Worm (Caenorhabditis elegans): ENCODE data around the gene insc-1.

The insc-1 gene

DNA sequence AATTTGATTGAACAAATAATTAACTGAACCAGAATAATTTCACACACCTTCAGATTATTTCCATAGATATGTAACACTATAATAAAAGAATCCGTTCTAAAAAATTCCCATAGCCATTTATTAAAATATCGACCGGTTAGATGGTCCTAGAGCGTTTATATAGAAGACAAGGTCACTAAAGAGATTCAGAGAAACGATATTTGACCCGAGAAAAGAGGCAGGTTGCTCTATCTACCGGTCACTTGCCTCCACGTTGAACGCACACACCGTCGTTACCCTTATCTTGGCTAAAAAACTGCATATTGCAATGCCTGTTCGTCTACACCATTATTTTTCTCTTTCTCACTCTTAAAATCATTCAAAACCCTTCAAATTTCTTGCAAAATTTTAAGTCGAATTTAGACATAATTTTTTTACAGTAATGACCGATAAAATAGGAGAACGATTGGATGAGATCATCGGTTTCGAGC lies 22.5 kb downstream of the insc-1 start, which contains the start of gene C07D10.5:
C07D10.5 (plus strand) TSS at position 420 of the 470 bp plus-strand sequence.
- TF ChIP-seq dao-5 (tag; optimal IDR thresholded peaks at IDR 0.05) = no peak

DNA sequence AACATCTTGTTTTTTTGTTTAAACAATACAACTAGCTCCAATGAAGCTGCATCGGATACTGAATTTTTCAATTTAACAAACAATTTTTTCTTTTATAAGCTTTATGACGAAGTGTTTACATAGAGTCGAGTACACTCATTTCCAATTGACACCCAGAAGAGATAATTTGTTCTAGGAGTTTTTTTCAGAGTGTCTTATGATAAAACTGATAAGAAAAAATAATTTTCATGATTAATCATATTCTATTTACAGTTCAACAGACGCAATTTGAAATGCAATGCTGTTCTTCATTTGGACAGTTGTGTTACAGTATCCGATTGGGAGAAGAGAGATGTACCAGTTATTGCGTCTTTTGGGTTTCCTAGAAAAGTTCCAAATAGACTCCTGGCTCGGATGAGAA lies 23.3 kb downstream of the insc-1 start:
- TF ChIP-seq him-1 (tag; optimal IDR thresholded peaks at IDR 0.05) (no peak), W03F9.2 (tag; optimal IDR thresholded peaks at IDR 0.05) (no peak), dao-5 (tag; optimal IDR thresholded peaks at IDR 0.05) (no peak)

DNA sequence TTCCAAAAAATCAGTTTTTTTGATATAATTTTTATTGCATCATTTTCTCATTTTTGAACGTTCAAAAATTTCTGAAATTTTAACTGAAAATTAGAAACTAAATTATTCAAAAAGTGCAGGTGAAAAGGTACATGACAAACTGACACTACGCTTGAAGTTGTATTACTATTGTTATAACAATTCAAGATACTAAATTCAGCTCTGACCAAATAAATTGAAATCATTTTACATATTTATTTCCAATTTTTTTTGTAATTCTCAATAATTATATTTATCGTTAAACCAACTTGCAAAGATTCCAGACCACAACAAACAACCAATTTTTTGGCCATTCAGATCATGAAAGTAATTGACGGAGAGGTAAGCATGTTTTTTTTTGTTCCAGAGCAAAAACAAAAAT lies 26.7 kb downstream of the insc-1 start, which contains the start of gene sre-3:
sre-3 (plus strand) TSS at position 301 of the 400 bp plus-strand sequence.
- TF ChIP-seq W03F9.2 (tag; optimal IDR thresholded peaks at IDR 0.05) = no peak
- no peak for TF ChIP-seq dao-5 (tag; optimal IDR thresholded peaks at IDR 0.05)
- TF ChIP-seq him-1 (tag; optimal IDR thresholded peaks at IDR 0.05) = no peak

DNA sequence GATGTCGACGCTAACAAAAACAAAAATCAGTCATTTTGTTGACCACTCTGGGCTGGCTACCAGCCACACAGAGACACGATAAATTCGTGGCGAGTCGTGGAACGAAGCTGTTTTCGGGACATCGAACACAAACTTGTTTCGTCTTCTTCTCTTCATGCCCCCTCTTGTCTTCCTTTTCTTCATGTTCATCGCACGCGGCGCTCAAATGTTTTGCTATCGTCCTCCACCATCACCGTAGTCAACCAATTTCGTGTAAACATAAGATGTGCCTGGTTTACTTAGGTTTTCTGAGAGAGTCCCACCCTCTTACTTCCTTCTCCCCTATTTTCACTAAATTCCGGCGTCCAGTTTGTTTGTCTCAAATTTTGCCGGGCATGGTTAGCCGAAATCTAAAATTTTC lies 31.6 kb downstream of the insc-1 start:
- TF ChIP-seq W03F9.2 (tag; optimal IDR thresholded peaks at IDR 0.05) = no peak

DNA sequence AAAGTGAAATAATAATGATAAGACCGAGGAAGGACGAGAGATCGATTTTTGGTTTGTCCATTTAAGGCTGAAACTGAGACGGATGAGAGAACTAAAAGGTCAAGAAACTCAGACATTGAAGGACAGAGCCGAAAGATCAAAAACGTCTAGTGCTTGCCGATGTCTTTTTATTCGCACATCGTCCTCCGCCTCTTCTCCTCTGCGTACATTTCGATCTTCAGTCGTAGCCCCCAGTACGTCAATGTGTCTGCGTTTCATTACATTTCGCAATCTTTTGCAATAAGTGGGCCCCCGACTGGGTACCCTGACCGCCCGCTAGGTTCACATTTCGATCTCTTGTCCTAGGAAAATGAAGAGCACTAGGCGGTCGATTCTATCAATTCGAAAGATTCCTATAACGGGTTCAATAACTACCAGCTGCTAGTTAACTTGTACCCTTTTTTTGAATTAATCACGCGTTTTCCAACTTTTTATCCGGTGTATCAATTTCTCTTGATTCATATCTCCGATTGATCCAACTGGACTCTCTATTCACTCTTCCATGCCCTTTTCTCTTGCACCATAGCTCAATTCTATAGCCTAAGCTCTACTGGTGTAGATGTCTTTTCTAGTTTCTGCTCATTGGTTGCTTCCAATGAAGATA lies 33.5 kb downstream of the insc-1 start:
- no peak for TF ChIP-seq dao-5 (tag; optimal IDR thresholded peaks at IDR 0.05)
- TF ChIP-seq W03F9.2 (tag; optimal IDR thresholded peaks at IDR 0.05) = no peak
- TF ChIP-seq him-1 (tag; optimal IDR thresholded peaks at IDR 0.05) = no peak

DNA sequence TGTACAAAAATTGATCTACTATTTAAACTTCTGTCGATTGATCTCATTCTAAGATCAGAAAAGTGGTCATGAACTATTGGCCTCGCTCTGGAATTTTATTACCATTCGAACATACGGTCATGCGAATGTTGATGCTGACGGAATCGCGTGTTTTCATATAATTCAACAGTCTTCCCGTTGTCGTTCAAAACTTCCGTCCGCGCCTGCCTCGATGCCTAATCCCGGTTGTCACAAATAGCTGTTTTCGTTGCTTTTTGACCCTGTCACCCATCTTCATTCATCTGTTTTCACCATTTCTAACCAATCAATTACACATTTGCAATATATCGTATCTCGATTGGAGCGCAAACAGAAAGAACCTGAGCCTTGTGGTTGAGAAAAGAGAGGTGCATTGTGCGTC lies 34.7 kb downstream of the insc-1 start:
- no peak for TF ChIP-seq W03F9.2 (tag; optimal IDR thresholded peaks at IDR 0.05)
- TF ChIP-seq him-1 (tag; optimal IDR thresholded peaks at IDR 0.05) = no peak
- TF ChIP-seq dao-5 (tag; optimal IDR thresholded peaks at IDR 0.05) = no peak

DNA sequence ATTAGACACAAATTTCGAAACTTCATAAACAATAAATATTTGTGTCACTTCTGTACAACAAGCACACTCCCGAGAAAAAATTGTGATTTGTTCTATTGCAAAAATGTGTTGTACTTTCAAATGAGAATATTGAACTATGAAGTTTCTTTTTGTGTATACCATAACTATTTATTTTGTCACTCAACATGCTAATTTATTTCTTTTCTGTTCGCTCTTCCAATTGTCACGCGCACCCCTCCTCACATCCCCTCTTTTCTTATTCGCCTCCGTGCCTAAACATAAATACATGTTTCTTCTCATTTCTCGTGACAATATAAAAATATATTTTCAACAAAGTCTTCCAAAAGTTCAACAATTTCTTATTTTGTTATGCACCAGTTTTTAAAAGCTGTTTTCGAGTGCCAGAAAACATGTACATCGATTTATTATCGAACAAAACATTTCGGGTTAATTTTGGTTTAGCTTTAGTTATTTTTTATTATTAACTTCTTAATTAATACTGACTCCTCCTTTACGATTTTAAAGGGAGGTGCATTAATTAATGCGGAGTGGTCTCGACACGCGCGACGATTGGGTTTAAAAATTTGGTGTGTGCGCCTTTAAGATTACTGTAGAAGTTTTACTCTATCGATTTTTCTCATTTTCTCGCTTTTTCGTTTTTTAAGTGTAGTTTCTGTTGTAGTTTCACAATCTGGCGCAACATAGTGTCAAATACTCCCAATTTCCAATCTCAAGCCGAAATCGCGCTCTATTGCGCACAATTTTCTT lies 35.4 kb downstream of the insc-1 start:
- TF ChIP-seq dao-5 (tag; optimal IDR thresholded peaks at IDR 0.05) (no peak), him-1 (tag; optimal IDR thresholded peaks at IDR 0.05) (no peak), W03F9.2 (tag; optimal IDR thresholded peaks at IDR 0.05) (peak; percentile 10)

DNA sequence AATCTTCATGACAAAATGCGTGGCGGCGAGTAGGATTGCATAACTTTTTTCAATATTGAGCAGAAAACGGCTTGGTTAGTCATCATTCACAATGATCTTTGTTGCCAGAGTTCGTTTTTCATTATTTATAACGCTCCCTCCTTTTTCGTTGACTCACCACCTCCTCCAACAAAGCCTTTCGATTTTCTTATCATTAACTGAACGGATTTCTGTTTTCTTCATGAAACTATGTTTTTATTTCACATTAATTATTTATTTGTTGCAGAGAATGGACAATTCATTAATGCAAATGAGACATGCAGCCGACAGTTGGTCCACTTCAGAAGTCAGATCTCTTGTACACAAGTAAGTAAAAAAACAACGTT lies 36.0 kb downstream of the insc-1 start, which contains the start of gene bath-44:
bath-44 (plus strand) TSS at position 266 of the 365 bp plus-strand sequence.
- TF ChIP-seq W03F9.2 (tag; optimal IDR thresholded peaks at IDR 0.05) = no peak

DNA sequence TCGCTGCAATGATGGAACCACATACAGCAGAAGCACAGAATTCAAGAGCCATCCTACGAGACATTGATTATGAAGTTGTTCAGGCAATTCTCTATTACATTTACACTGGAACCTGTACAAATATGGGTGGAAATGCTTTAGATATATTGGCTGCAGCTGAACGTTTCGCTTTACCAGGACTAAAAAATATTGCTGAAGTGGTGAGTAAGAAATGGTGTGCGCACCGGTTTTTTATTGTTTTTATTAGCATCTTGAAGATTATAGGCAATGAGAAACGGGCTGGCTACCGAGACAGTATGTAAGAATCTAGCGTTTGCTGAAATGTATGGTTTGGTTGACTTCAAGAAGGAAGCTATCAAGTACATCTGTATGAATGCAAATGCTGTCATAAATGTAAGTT lies 37.4 kb downstream of the insc-1 start:
- TF ChIP-seq W03F9.2 (tag; optimal IDR thresholded peaks at IDR 0.05) = no peak
- TF ChIP-seq dao-5 (tag; optimal IDR thresholded peaks at IDR 0.05) = no peak
- TF ChIP-seq him-1 (tag; optimal IDR thresholded peaks at IDR 0.05) = no peak

DNA sequence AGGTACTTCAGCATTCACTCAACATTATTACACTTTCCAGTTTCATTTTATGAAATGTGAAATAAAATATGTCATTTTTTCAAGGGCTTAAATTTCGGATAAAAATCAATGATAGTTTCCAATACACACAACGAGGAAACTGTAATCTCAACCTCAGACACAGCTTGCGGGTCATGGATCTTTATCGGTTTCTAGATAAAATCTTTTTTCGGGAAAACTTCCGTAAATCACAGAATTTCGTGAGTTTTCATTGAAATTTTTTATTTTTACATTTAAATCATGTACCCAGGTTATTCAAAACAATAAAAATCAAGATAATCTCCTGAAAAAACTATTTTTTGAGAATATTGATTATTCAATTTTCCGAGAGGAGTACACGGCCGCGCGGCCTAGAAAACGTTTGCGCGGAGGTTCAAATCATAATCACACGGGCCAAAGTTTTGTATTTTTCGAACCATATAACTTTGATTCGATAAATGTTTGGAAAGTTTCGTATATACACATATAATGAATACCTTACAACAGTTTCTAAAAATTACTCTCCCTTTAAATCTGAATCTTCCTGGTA lies 38.7 kb downstream of the insc-1 start:
- no peak for TF ChIP-seq dao-5 (tag; optimal IDR thresholded peaks at IDR 0.05)
- peak; percentile 9 for TF ChIP-seq him-1 (tag; optimal IDR thresholded peaks at IDR 0.05)
- no peak for TF ChIP-seq W03F9.2 (tag; optimal IDR thresholded peaks at IDR 0.05)

DNA sequence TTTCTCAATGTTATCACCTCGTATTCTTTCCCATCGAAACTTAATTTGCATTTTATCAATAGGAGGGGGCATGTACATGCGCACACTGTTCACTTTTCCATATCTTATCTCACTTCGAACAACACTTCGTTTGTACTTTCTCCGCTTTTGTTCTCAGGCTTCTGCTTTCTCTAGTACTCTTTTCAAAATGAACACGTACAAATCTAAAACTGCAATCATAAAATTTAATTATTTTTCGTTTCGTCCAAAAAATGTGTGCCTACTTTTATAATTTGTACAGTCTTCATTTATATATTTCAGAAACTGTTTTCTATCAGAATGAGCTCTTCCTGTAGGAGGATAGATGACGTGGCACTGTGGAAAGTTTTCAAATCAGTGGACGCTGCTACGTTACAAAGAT lies 40.0 kb downstream of the insc-1 start, which contains the start of gene C07D10.1:
C07D10.1 (plus strand) TSS at position 301 of the 400 bp plus-strand sequence.
- no peak for TF ChIP-seq dao-5 (tag; optimal IDR thresholded peaks at IDR 0.05)

DNA sequence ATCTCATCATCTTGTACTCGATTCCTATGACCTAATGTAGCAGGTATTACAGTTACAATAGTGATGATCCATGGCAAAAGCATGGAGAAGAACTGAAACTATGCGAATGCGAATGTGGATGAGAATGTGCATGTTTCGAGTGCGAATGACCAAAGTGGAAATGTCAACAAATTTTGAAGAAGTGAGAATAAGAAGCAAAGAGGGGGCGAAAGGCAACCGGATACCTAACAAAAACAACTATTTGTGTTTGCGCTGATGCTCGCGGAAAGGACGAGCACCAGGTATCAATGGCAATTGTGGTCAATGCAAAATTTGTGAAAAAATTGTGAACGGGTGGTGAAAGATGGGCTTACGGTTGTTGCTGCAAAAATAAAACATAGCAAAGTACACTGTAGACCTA lies 43.9 kb downstream of the insc-1 start, which contains the start of gene nas-7:
nas-7 (minus strand) TSS at position 101 of the 400 bp plus-strand sequence.
- TF ChIP-seq dao-5 (tag; optimal IDR thresholded peaks at IDR 0.05) (no peak), W03F9.2 (tag; optimal IDR thresholded peaks at IDR 0.05) (no peak), him-1 (tag; optimal IDR thresholded peaks at IDR 0.05) (no peak)

DNA sequence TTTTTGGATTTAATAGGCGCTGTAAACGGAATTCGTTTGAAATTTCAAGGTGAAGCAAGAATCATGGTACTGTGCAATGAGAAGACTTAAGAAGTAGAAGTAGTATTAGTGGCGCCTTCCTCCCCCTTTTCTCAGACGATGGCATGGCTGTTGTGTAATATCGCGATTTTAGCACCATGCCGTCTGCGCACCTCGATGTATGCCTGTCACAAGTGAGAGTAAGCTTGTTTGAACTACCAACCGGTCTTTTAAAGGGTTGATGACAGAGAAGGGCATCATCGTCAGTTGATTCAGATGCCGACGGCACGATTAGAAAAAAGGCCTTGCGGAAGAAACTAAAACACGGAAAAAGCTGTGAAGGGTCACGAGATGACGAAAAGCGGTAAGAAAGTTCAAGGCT lies 45.3 kb downstream of the insc-1 start:
- TF ChIP-seq W03F9.2 (tag; optimal IDR thresholded peaks at IDR 0.05) = no peak
- TF ChIP-seq him-1 (tag; optimal IDR thresholded peaks at IDR 0.05) = no peak
- no peak for TF ChIP-seq dao-5 (tag; optimal IDR thresholded peaks at IDR 0.05)

DNA sequence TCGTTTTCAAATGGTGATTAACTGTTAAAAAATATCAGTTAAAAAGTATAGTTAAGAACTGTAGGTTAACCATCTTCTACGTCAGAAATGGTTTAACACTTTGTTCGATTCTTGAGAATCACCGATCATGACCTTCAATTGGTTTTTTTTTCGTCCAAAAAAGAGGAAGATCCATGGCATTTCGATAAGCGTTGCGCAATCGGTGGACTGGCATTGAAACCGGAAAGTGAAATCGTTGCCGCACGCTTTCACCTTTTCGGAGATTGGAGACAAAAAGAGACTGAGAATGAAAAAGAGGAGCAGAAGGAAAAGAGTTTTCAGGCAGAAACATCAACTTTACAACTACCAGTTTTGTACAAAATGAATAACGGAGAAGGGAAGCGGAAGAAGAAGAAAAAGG lies 46.6 kb downstream of the insc-1 start:
- TF ChIP-seq him-1 (tag; optimal IDR thresholded peaks at IDR 0.05) (no peak), W03F9.2 (tag; optimal IDR thresholded peaks at IDR 0.05) (no peak), dao-5 (tag; optimal IDR thresholded peaks at IDR 0.05) (no peak)

Measured in whole organism, L4/young adult.